Fruit fly (Drosophila melanogaster): Measurements from ENCODE around the gene mab-21.

The mab-21 gene

dm6 chrX:5989368-5989767 lies 23.6 kb downstream of the mab-21 start (continued):
- peak; percentile 66 for TF ChIP-seq Ptx1 (GFP tag; IDR thresholded peaks at IDR 0.05)
- TF ChIP-seq insv (GFP tag; optimal IDR thresholded peaks at IDR 0.05) = no peak
- TF ChIP-seq Neu2 (GFP tag; optimal IDR thresholded peaks at IDR 0.05; ENCODE audit: borderline replicate concordance) = no peak
- no peak for TF ChIP-seq Camta (GFP tag; optimal IDR thresholded peaks at IDR 0.05)
- TF ChIP-seq CG6689 (GFP tag; IDR thresholded peaks at IDR 0.05) = peak; percentile 69
- no peak for TF ChIP-seq CG2202 (tag; optimal IDR thresholded peaks at IDR 0.05)
- TF ChIP-seq crp (GFP tag; optimal IDR thresholded peaks at IDR 0.05) = no peak
- no peak for TF ChIP-seq CG3407 (GFP tag; optimal IDR thresholded peaks at IDR 0.05)
- peak; percentile 49 for TF ChIP-seq CG8388 (GFP tag; optimal IDR thresholded peaks at IDR 0.05)

- TF ChIP-seq PHDP (tag; optimal IDR thresholded peaks at IDR 0.05) (no peak), amos (GFP tag; IDR thresholded peaks at IDR 0.05; ENCODE audit: partially characterized antibody) (no peak), crp (GFP tag; optimal IDR thresholded peaks at IDR 0.05) (peak in 1 of 2 experiments; percentile 18), tll (GFP tag; optimal IDR thresholded peaks at IDR 0.05) (no peak), Myb (GFP tag; optimal IDR thresholded peaks at IDR 0.05) (no peak), tna (GFP tag; IDR thresholded peaks at IDR 0.05; ENCODE audit: partially characterized antibody) (no peak), CG33557 (GFP tag; optimal IDR thresholded peaks at IDR 0.05) (no peak), CG4707 (GFP tag; optimal IDR thresholded peaks at IDR 0.05) (no peak), CG17385 (GFP tag; optimal IDR thresholded peaks at IDR 0.05) (no peak), zf30C (GFP tag; optimal IDR thresholded peaks at IDR 0.05) (no peak), CG9932 (GFP tag; IDR thresholded peaks at IDR 0.05) (no peak), Hey (tag; optimal IDR thresholded peaks at IDR 0.05) (no peak), nom (GFP tag; optimal IDR thresholded peaks at IDR 0.05) (peak; percentile 90), Sin3A (optimal IDR thresholded peaks at IDR 0.05) (no peak), eve (GFP tag; optimal IDR thresholded peaks at IDR 0.05) (no peak), CG12155 (GFP tag; optimal IDR thresholded peaks at IDR 0.05) (no peak), jumu (GFP tag; optimal IDR thresholded peaks at IDR 0.05) (no peak), CG18476 (GFP tag; optimal IDR thresholded peaks at IDR 0.05) (no peak), dimm (GFP tag; IDR thresholded peaks at IDR 0.05) (no peak), CG17912 (GFP tag; optimal IDR thresholded peaks at IDR 0.05) (no peak), CG2889 (GFP tag; IDR thresholded peaks at IDR 0.05) (no peak), Nf-YB (GFP tag; optimal IDR thresholded peaks at IDR 0.05) (no peak), Deaf1 (tag; optimal IDR thresholded peaks at IDR 0.05) (peak; percentile 92), Camta (GFP tag; optimal IDR thresholded peaks at IDR 0.05) (no peak), BtbVII (GFP tag; optimal IDR thresholded peaks at IDR 0.05) (no peak), da (GFP tag; optimal IDR thresholded peaks at IDR 0.05) (no peak), CG4404 (GFP tag; IDR thresholded peaks at IDR 0.05) (no peak), CG17359 (tag; optimal IDR thresholded peaks at IDR 0.05) (no peak), cato (GFP tag; optimal IDR thresholded peaks at IDR 0.05; ENCODE audit: borderline replicate concordance) (no peak), nau (GFP tag; optimal IDR thresholded peaks at IDR 0.05) (no peak), CG11723 (GFP tag; optimal IDR thresholded peaks at IDR 0.05) (no peak), Bteb2 (GFP tag; optimal IDR thresholded peaks at IDR 0.05) (no peak), CG6791 (GFP tag; IDR thresholded peaks at IDR 0.05; ENCODE audit: partially characterized antibody) (0 out of 3 replicates have a peak, but pooled peaks have one; percentile 6), gsb-n (tag; optimal IDR thresholded peaks at IDR 0.05) (no peak), cad (GFP tag; optimal IDR thresholded peaks at IDR 0.05) (no peak), CG7839 (tag; optimal IDR thresholded peaks at IDR 0.05) (no peak), CG6272 (GFP tag; IDR thresholded peaks at IDR 0.05) (no peak), CG1529 (GFP tag; optimal IDR thresholded peaks at IDR 0.05) (no peak), Xbp1 (GFP tag; optimal IDR thresholded peaks at IDR 0.05) (no peak), MBD-R2 (GFP tag; IDR thresholded peaks at IDR 0.05) (no peak)
Observed at dm6 chrX:5988088-5988987, 24.6 kb downstream of the mab-21 start, which contains the start of gene CG5966. CG5966 (plus strand) TSS chrX:5988791.
